Fruit fly (Drosophila melanogaster): ENCODE results near the gene CG8036.

The CG8036 gene

DNA sequence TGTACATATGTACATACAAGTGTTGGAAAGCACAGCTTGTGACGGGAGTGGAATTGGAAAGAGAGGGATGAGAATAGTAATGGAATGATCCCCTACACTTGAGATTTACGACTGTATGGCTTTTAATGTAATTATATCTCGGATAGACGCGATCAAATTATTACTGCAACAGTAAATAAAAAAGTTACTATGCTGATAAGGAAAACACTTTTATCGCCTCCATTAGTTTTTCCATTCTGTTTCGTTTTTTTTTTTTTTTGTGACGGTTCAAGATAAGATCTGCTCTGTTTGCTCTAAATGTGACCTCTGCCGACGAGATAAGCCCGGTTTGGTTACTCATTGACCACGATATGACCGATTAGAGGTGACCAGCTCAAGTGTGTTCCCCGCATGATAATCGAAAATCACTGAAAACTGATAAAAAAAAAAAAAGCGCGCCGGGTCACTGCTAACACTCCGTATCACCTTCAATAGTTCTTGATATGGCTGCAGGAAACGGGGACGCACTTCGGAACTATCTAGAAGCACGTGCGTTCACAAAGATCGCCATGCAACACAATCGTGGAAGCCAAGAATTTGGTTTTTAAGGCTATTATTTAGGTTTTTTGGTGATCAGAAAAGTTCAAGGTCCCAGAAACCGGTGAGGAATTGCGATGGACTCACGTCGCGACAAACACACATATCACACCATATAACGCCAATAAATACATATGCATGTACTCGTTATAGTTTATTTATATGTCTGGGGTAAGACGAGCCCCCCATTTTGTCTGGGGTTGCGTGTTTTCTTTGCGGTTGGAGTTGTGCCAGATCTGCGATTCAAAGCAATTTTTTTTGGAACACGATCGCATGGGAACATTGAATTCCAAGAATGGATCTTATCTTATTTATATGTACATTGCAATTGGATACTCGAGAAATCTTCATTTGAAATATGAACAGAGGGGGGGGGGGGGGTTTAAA, 3.1 kb downstream of the CG8036 start, which contains the start of gene p (continued):
- peak; percentile 14 for TF ChIP-seq CG3281 (GFP tag; optimal IDR thresholded peaks at IDR 0.05)
- no peak for TF ChIP-seq Taf1 (GFP tag; IDR thresholded peaks at IDR 0.05)
- TF ChIP-seq row (GFP tag; IDR thresholded peaks at IDR 0.05) = peak; percentile 47; the same call in 2 of the 3 replicates
- no peak for TF ChIP-seq slou (GFP tag; optimal IDR thresholded peaks at IDR 0.05)
- no peak for TF ChIP-seq ab (GFP tag; optimal IDR thresholded peaks at IDR 0.05)
- TF ChIP-seq Oaz (GFP tag; IDR thresholded peaks at IDR 0.05) = no peak
- no peak for TF ChIP-seq hb (GFP tag; IDR thresholded peaks at IDR 0.05; ENCODE audit: partially characterized antibody)
- TF ChIP-seq D (optimal IDR thresholded peaks at IDR 0.05) = no peak
- TF ChIP-seq D (GFP tag; optimal IDR thresholded peaks at IDR 0.05) = no peak
- TF ChIP-seq zfh2 (GFP tag; optimal IDR thresholded peaks at IDR 0.05) = peak; percentile 40
- TF ChIP-seq CG9797 (GFP tag; optimal IDR thresholded peaks at IDR 0.05) = no peak
- TF ChIP-seq Chrac-16 (GFP tag; optimal IDR thresholded peaks at IDR 0.05) = no peak
- TF ChIP-seq CG2678 (tag; optimal IDR thresholded peaks at IDR 0.05) = peak; percentile 45
- TF ChIP-seq Spps (tag; optimal IDR thresholded peaks at IDR 0.05) = no peak
- peak; percentile 13 for TF ChIP-seq nmo (GFP tag; optimal IDR thresholded peaks at IDR 0.05)
- TF ChIP-seq prd (optimal IDR thresholded peaks at IDR 0.05) = no peak
- peak; percentile 37; the same call in 1 of the 3 replicates for TF ChIP-seq prd (GFP tag; IDR thresholded peaks at IDR 0.05)
- no peak for TF ChIP-seq ato (GFP tag; IDR thresholded peaks at IDR 0.05; ENCODE audit: partially characterized antibody)
- no peak for TF ChIP-seq fd96Cb (tag; optimal IDR thresholded peaks at IDR 0.05)
- peak; percentile 63; the same call in 1 of the 2 replicates for TF ChIP-seq CG10321 (GFP tag; IDR thresholded peaks at IDR 0.05)
- peak; percentile 32 for TF ChIP-seq CG6765 (GFP tag; optimal IDR thresholded peaks at IDR 0.05)
- no peak for TF ChIP-seq klu (GFP tag; IDR thresholded peaks at IDR 0.05)
- TF ChIP-seq Hsf (GFP tag; optimal IDR thresholded peaks at IDR 0.05) = peak; percentile 50
- no peak for TF ChIP-seq ap (GFP tag; IDR thresholded peaks at IDR 0.05)
- no peak for TF ChIP-seq toy (GFP tag; IDR thresholded peaks at IDR 0.05)
- TF ChIP-seq lilli (GFP tag; optimal IDR thresholded peaks at IDR 0.05) = peak; percentile 46
- peak; percentile 5 for TF ChIP-seq CG6813 (GFP tag; optimal IDR thresholded peaks at IDR 0.05)
- no peak for TF ChIP-seq dimm (GFP tag; IDR thresholded peaks at IDR 0.05)
- TF ChIP-seq sisA (GFP tag; IDR thresholded peaks at IDR 0.05) = no peak
- TF ChIP-seq seq (GFP tag; IDR thresholded peaks at IDR 0.05) = no peak; the same call in 1 of the 2 replicates
- TF ChIP-seq psq (GFP tag; optimal IDR thresholded peaks at IDR 0.05) = no peak
- TF ChIP-seq chn (GFP tag; optimal IDR thresholded peaks at IDR 0.05) = peak; percentile 36
- TF ChIP-seq CG2875 (GFP tag; optimal IDR thresholded peaks at IDR 0.05) = no peak
- no peak for TF ChIP-seq bigmax (GFP tag; optimal IDR thresholded peaks at IDR 0.05)
- TF ChIP-seq crp (GFP tag; optimal IDR thresholded peaks at IDR 0.05) = no peak
- TF ChIP-seq usp (GFP tag; optimal IDR thresholded peaks at IDR 0.05) = no peak
- no peak for TF ChIP-seq CG18619 (GFP tag; optimal IDR thresholded peaks at IDR 0.05)
- TF ChIP-seq ATbp (GFP tag; optimal IDR thresholded peaks at IDR 0.05) = peak; percentile 42
- TF ChIP-seq insv (GFP tag; optimal IDR thresholded peaks at IDR 0.05) = peak in 1 of 2 experiments; percentile 23
- peak; percentile 15 for TF ChIP-seq CG2202 (tag; optimal IDR thresholded peaks at IDR 0.05)
- no peak for TF ChIP-seq gce (GFP tag; IDR thresholded peaks at IDR 0.05)
- no peak for TF ChIP-seq CG11247 (GFP tag; IDR thresholded peaks at IDR 0.05)
- no peak for TF ChIP-seq amos (GFP tag; IDR thresholded peaks at IDR 0.05; ENCODE audit: partially characterized antibody)
- no peak for TF ChIP-seq Lhr (GFP tag; optimal IDR thresholded peaks at IDR 0.05)
- TF ChIP-seq Dip3 (GFP tag; optimal IDR thresholded peaks at IDR 0.05) = peak; percentile 30
- TF ChIP-seq chm (GFP tag; IDR thresholded peaks at IDR 0.05) = 0 out of 2 replicates have a peak, but pooled peaks have one; percentile 32
- TF ChIP-seq Stat92E (GFP tag; optimal IDR thresholded peaks at IDR 0.05) = no peak
- no peak for TF ChIP-seq Atf3 (GFP tag; optimal IDR thresholded peaks at IDR 0.05)
- no peak; the same call in 2 of the 3 replicates for TF ChIP-seq so (GFP tag; IDR thresholded peaks at IDR 0.05)

All from whole organism, embryonic.